Worm (Caenorhabditis elegans): ENCODE measurements around the gene col-13.

col-13 gene

ce11 chrV:10463276-10463675, 41.6 kb upstream of the col-13 start, which contains the start of gene F22E12.3:
F22E12.3 (minus strand) TSS chrV:10463376.
- TF ChIP-seq ceh-22 (tag; optimal IDR thresholded peaks at IDR 0.05) (no peak), unc-3 (GFP tag; conservative IDR thresholded peaks at IDR 0.05) (no peak), unc-3 (tag; optimal IDR thresholded peaks at IDR 0.05) (no peak), gmeb-2 (tag; optimal IDR thresholded peaks at IDR 0.05) (no peak), tbx-7 (tag; optimal IDR thresholded peaks at IDR 0.05) (no peak), tbx-2 (tag; optimal IDR thresholded peaks at IDR 0.05) (no peak), rnt-1 (tag; optimal IDR thresholded peaks at IDR 0.05) (no peak), sdc-2 (tag; optimal IDR thresholded peaks at IDR 0.05) (no peak), hlh-8 (tag; optimal IDR thresholded peaks at IDR 0.05) (no peak), F13H6.1 (tag; optimal IDR thresholded peaks at IDR 0.05) (no peak), ceh-19 (GFP tag; optimal IDR thresholded peaks at IDR 0.05) (no peak), ceh-14 (tag; optimal IDR thresholded peaks at IDR 0.05) (no peak), ttx-3 (tag; optimal IDR thresholded peaks at IDR 0.05) (no peak), ceh-24 (tag; optimal IDR thresholded peaks at IDR 0.05) (no peak), ceh-45 (GFP tag; IDR thresholded peaks at IDR 0.05) (no peak), pha-2 (tag; optimal IDR thresholded peaks at IDR 0.05) (no peak), ceh-6 (GFP tag; optimal IDR thresholded peaks at IDR 0.05) (no peak), sox-2 (GFP tag; IDR thresholded peaks at IDR 0.05) (no peak)

DNA sequence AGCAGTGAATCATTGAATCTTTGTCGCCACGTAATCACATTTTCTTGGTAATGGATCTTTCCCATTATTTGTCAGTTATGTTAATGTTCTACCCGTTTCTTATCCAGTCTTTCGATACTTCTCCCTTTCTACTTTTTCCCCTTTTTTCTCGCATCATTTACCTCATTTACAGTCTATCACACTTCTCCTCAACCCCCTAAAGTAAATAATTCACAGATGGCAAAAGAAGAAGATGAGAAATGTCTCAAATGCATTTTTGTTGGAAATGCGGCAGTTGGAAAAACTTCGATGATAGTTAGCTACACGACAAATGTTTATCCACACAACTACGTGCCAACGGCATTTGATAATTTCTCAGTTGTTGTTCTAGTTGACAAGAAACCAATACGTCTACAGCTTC, 40.4 kb upstream of the col-13 start, which contains the start of gene chw-1:
TSS of gene chw-1 (plus strand) at position 217 of the 400 bp plus-strand sequence.
- TF ChIP-seq tbx-2 (tag; optimal IDR thresholded peaks at IDR 0.05) (no peak), mec-3 (tag; optimal IDR thresholded peaks at IDR 0.05; ENCODE audit: borderline replicate concordance) (no peak), hlh-13 (GFP tag; optimal IDR thresholded peaks at IDR 0.05) (no peak), ttx-3 (tag; optimal IDR thresholded peaks at IDR 0.05) (no peak), C38D4.7 (GFP tag; optimal IDR thresholded peaks at IDR 0.05) (no peak), rnt-1 (tag; optimal IDR thresholded peaks at IDR 0.05) (no peak), ztf-16 (tag; optimal IDR thresholded peaks at IDR 0.05) (no peak)

DNA sequence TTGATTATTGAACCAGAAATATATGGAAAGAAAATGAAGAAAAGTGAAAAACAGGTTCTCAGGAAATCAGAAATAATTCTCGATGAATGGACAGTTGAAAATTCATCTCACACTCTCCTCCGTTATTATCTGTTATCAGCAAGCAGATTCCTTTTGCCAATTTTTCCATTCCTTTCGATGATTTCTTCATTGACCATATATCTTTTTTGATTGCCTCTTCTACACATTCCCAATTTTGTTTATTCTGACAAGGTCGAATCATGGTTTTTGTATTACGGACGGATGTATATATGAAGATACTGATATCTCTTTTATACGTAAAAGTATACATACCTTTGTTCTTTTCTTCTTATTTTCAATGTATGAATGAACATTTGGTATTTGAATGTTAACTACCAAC, 39.0 kb upstream of the col-13 start:
- no peak for TF ChIP-seq pros-1 (tag; optimal IDR thresholded peaks at IDR 0.05)
- TF ChIP-seq dve-1 (tag; optimal IDR thresholded peaks at IDR 0.05) = no peak
- no peak for TF ChIP-seq ceh-31 (tag; optimal IDR thresholded peaks at IDR 0.05)
- TF ChIP-seq che-1 (tag; optimal IDR thresholded peaks at IDR 0.05) = no peak
- TF ChIP-seq unc-55 (GFP tag; optimal IDR thresholded peaks at IDR 0.05) = no peak

ce11 chrV:10457247-10457646, 35.5 kb upstream of the col-13 start, which contains the start of gene F22E12.1:
F22E12.1 (minus strand) TSS chrV:10457347.
- TF ChIP-seq ama-1 (optimal IDR thresholded peaks at IDR 0.05) (no peak), ref-2 (tag; optimal IDR thresholded peaks at IDR 0.05) (no peak), pag-3 (tag; optimal IDR thresholded peaks at IDR 0.05; ENCODE audit: borderline replicate concordance) (no peak), C08G9.2 (tag; optimal IDR thresholded peaks at IDR 0.05) (no peak), nhr-232 (tag; optimal IDR thresholded peaks at IDR 0.05) (no peak), T23F11.4 (GFP tag; optimal IDR thresholded peaks at IDR 0.05) (no peak), lin-11 (tag; optimal IDR thresholded peaks at IDR 0.05) (no peak), Y22D7AL.16 (tag; optimal IDR thresholded peaks at IDR 0.05) (no peak), pqm-1 (tag; optimal IDR thresholded peaks at IDR 0.05) (no peak), unc-86 (tag; optimal IDR thresholded peaks at IDR 0.05) (no peak), sox-2 (GFP tag; IDR thresholded peaks at IDR 0.05) (no peak), K02D7.2 (tag; optimal IDR thresholded peaks at IDR 0.05) (no peak), fax-1 (tag; optimal IDR thresholded peaks at IDR 0.05) (no peak), tbx-2 (tag; optimal IDR thresholded peaks at IDR 0.05) (no peak), che-1 (tag; optimal IDR thresholded peaks at IDR 0.05) (no peak)

All from whole organism, late embryonic.